Worm (Caenorhabditis elegans) whole organism, L1 larva: ENCODE results near the gene prmt-6.
A peak's percentile ranks its signal among the peaks of the same experiment; 100 is the strongest.

Experiments
- C04F5.9 ChIP-seq: sonication (generic microtip); optimal IDR thresholded peaks from 2 replicates; lab custom pipeline; 2016; ENCODE audit warnings: missing genetic modification characterization, missing compliant biosample characterization
- C16A3.4 ChIP-seq: fragments of 150-350 bp; optimal IDR thresholded peaks from 2 replicates; lab custom pipeline; 2014; ENCODE audit warnings: missing biosample characterization, missing genetic modification characterization
- C34B4.2 ChIP-seq: sonication (generic microtip); optimal IDR thresholded peaks from 2 replicates; lab custom pipeline; 2017; ENCODE audit warnings: mild to moderate bottlenecking, missing genetic modification characterization, missing compliant biosample characterization
- F16B12.6 ChIP-seq: fragments of 150-350 bp; optimal IDR thresholded peaks from 2 replicates; lab custom pipeline; 2014; ENCODE audit warnings: missing biosample characterization, missing genetic modification characterization
- Y116A8C.19 ChIP-seq: sonication (generic microtip); optimal IDR thresholded peaks from 2 replicates; lab custom pipeline; 2016; ENCODE audit warnings: missing compliant biosample characterization, missing genetic modification characterization, borderline replicate concordance
- aha-1 ChIP-seq: fragments of 150-350 bp; optimal IDR thresholded peaks from 2 replicates; lab custom pipeline; 2014; ENCODE audit warnings: missing biosample characterization, missing genetic modification characterization
- alr-1 ChIP-seq: fragments of 200-800 bp; sonication (Bioruptor generic); optimal IDR thresholded peaks from 2 replicates; lab custom pipeline; 2018; ENCODE audit warnings: borderline replicate concordance, mild to moderate bottlenecking, missing genetic modification characterization, missing compliant biosample characterization
- aly-2 ChIP-seq: fragments of 150-350 bp; optimal IDR thresholded peaks from 2 replicates; lab custom pipeline; 2014; ENCODE audit warnings: missing biosample characterization, missing genetic modification characterization
- blmp-1 ChIP-seq: fragments of 150-350 bp; optimal IDR thresholded peaks from 2 replicates; lab custom pipeline; 2014; ENCODE audit warnings: missing biosample characterization, missing genetic modification characterization
- ceh-8 ChIP-seq: fragments of 200-800 bp; sonication (Bioruptor generic); optimal IDR thresholded peaks from 2 replicates; lab custom pipeline; 2018; ENCODE audit warnings: mild to moderate bottlenecking, missing genetic modification characterization, moderate library complexity, missing compliant biosample characterization
- dsc-1 ChIP-seq: sonication (generic microtip); optimal IDR thresholded peaks from 2 replicates; lab custom pipeline; 2016; ENCODE audit warnings: mild to moderate bottlenecking, missing genetic modification characterization, missing compliant biosample characterization
- efl-3 ChIP-seq: fragments of 200-800 bp; sonication (Bioruptor generic); optimal IDR thresholded peaks from 2 replicates; lab custom pipeline; 2018; ENCODE audit warnings: mild to moderate bottlenecking, missing genetic modification characterization, missing compliant biosample characterization
- egl-13 ChIP-seq: sonication (generic microtip); optimal IDR thresholded peaks from 2 replicates; lab custom pipeline; 2016; ENCODE audit warnings: missing genotype, missing genetic modification reagents, missing genetic modification characterization, missing compliant biosample characterization
- elt-2 ChIP-seq: sonication (generic microtip); optimal IDR thresholded peaks from 2 replicates; lab custom pipeline; 2016; ENCODE audit warnings: missing genetic modification characterization, mild to moderate bottlenecking, inconsistent platforms, missing compliant biosample characterization, missing genetic modification reagents
- elt-3 ChIP-seq, 6 experiments: fragments of 150-350 bp in 1 of 6; sonication (generic microtip); optimal IDR thresholded peaks; 2 replicates each; lab custom pipeline; 2017 to 2018; ENCODE audit warnings: missing biosample characterization in 6 of 6, missing genetic modification characterization in 6 of 6, inconsistent platforms in 1 of 6
- fkh-10 ChIP-seq: sonication (generic microtip); optimal IDR thresholded peaks from 2 replicates; lab custom pipeline; 2017; ENCODE audit warnings: missing biosample characterization, missing genetic modification reagents, missing genetic modification characterization
- fos-1 ChIP-seq: fragments of 150-350 bp; optimal IDR thresholded peaks from 2 replicates; lab custom pipeline; 2014; ENCODE audit warnings: missing biosample characterization, missing genetic modification characterization
- hlh-17 ChIP-seq: fragments of 200-800 bp; sonication (Bioruptor generic); optimal IDR thresholded peaks from 2 replicates; lab custom pipeline; 2018; ENCODE audit warnings: missing genetic modification characterization, mild to moderate bottlenecking, missing compliant biosample characterization, moderate library complexity, borderline replicate concordance
- hpl-2 ChIP-seq: fragments of 150-350 bp; optimal IDR thresholded peaks from 2 replicates; lab custom pipeline; 2014; ENCODE audit warnings: missing biosample characterization, missing genetic modification reagents, missing genetic modification characterization
- irx-1 ChIP-seq: sonication (generic microtip); optimal IDR thresholded peaks from 2 replicates; lab custom pipeline; 2016; ENCODE audit warnings: missing genetic modification characterization, missing compliant biosample characterization
- isw-1 ChIP-seq: fragments of 200-800 bp; sonication (Bioruptor generic); IDR thresholded peaks from 2 replicates; pipeline ENCODE4 v1.3.6; 2022; ENCODE audit warnings: missing genetic modification characterization, missing compliant biosample characterization
- jun-1 ChIP-seq: fragments of 150-350 bp; optimal IDR thresholded peaks from 2 replicates; lab custom pipeline; 2014; ENCODE audit warnings: missing biosample characterization, missing genetic modification reagents, missing genetic modification characterization
- lin-14 ChIP-seq: fragments of 200-800 bp; sonication (Bioruptor generic); optimal IDR thresholded peaks from 2 replicates; lab custom pipeline; 2018; ENCODE audit warnings: mild to moderate bottlenecking, missing genetic modification characterization, moderate library complexity, missing compliant biosample characterization
- lin-15B ChIP-seq: fragments of 150-350 bp; sonication (generic microtip); optimal IDR thresholded peaks from 3 replicates; lab custom pipeline; 2014; ENCODE audit warnings: missing biosample characterization, missing genetic modification characterization
- lin-35 ChIP-seq, 2 experiments: fragments of 150-350 bp; optimal IDR thresholded peaks; 2 replicates each; lab custom pipeline; 2014; ENCODE audit warnings: missing biosample characterization in 2 of 2, missing genetic modification characterization in 2 of 2, missing genetic modification reagents in 2 of 2
- lin-39 ChIP-seq: fragments of 150-350 bp; optimal IDR thresholded peaks from 2 replicates; lab custom pipeline; 2014; ENCODE audit warnings: missing biosample characterization, missing genetic modification reagents, missing genetic modification characterization
- lsy-2 ChIP-seq, 2 experiments: fragments of 150-350 bp; optimal IDR thresholded peaks; 2 replicates each; lab custom pipeline; 2014; ENCODE audit warnings: missing biosample characterization in 2 of 2, missing genetic modification characterization in 2 of 2
- mab-9 ChIP-seq: fragments of 200-800 bp; sonication (Bioruptor generic); IDR thresholded peaks from 2 replicates; pipeline ENCODE4 v1.3.6; 2022; ENCODE audit warnings: missing genetic modification reagents, missing genetic modification characterization, missing compliant biosample characterization
- mdl-1 ChIP-seq, 2 experiments: fragments of 150-350 bp; optimal IDR thresholded peaks; 2 replicates each; lab custom pipeline; 2014 to 2017; ENCODE audit warnings: missing biosample characterization in 2 of 2, missing genetic modification characterization in 2 of 2, inconsistent platforms in 1 of 2
- mep-1 ChIP-seq: fragments of 150-350 bp; optimal IDR thresholded peaks from 2 replicates; lab custom pipeline; 2014; ENCODE audit warnings: missing biosample characterization, missing genetic modification characterization
- nhr-11 ChIP-seq: fragments of 150-350 bp; optimal IDR thresholded peaks from 2 replicates; lab custom pipeline; 2014; ENCODE audit warnings: missing biosample characterization, missing genetic modification characterization
- nhr-12 ChIP-seq: sonication (generic microtip); optimal IDR thresholded peaks from 2 replicates; lab custom pipeline; 2017; ENCODE audit warnings: missing biosample characterization, missing genetic modification characterization
- nhr-237 ChIP-seq: fragments of 150-350 bp; optimal IDR thresholded peaks from 2 replicates; lab custom pipeline; 2014; ENCODE audit warnings: missing biosample characterization, missing genetic modification characterization
- nhr-28 ChIP-seq: fragments of 150-350 bp; optimal IDR thresholded peaks from 2 replicates; lab custom pipeline; 2014; ENCODE audit warnings: missing biosample characterization, missing genetic modification characterization
- nhr-77 ChIP-seq: fragments of 150-350 bp; optimal IDR thresholded peaks from 2 replicates; lab custom pipeline; 2014; ENCODE audit warnings: missing biosample characterization, missing genetic modification characterization
- nhr-84 ChIP-seq: sonication (generic microtip); optimal IDR thresholded peaks from 2 replicates; lab custom pipeline; 2017; ENCODE audit warnings: missing biosample characterization, missing genetic modification characterization
- pax-3 ChIP-seq: fragments of 200-800 bp; sonication (Bioruptor generic); optimal IDR thresholded peaks from 2 replicates; lab custom pipeline; 2018; ENCODE audit warnings: mild to moderate bottlenecking, missing genetic modification characterization, moderate library complexity, missing compliant biosample characterization
- pqm-1 ChIP-seq: sonication (generic microtip); optimal IDR thresholded peaks from 3 replicates; lab custom pipeline; 2017; ENCODE audit warnings: missing biosample characterization, missing genetic modification characterization
- skn-1 ChIP-seq: fragments of 150-350 bp; optimal IDR thresholded peaks from 2 replicates; lab custom pipeline; 2014; ENCODE audit warnings: missing biosample characterization, missing genetic modification characterization
- snpc-4 ChIP-seq: fragments of 150-350 bp; optimal IDR thresholded peaks from 2 replicates; lab custom pipeline; 2014; ENCODE audit warnings: missing biosample characterization, missing genetic modification characterization
- sox-4 ChIP-seq: sonication (generic microtip); optimal IDR thresholded peaks from 2 replicates; lab custom pipeline; 2016; ENCODE audit warnings: missing genetic modification characterization, missing compliant biosample characterization
- sptf-1 ChIP-seq: fragments of 150-350 bp; optimal IDR thresholded peaks from 2 replicates; lab custom pipeline; 2014; ENCODE audit warnings: missing biosample characterization, missing genetic modification characterization
- sup-37 ChIP-seq: fragments of 200-800 bp; sonication (Bioruptor generic); optimal IDR thresholded peaks from 2 replicates; lab custom pipeline; 2018; ENCODE audit warnings: mild to moderate bottlenecking, missing genetic modification characterization, missing compliant biosample characterization
- swsn-7 ChIP-seq: sonication (generic microtip); optimal IDR thresholded peaks from 2 replicates; lab custom pipeline; 2016; ENCODE audit warnings: missing genetic modification characterization, missing compliant biosample characterization
- tlp-1 ChIP-seq: fragments of 150-350 bp; optimal IDR thresholded peaks from 2 replicates; lab custom pipeline; 2014; ENCODE audit warnings: missing biosample characterization, missing genetic modification characterization
- unc-130 ChIP-seq: fragments of 150-350 bp; optimal IDR thresholded peaks from 2 replicates; lab custom pipeline; 2017; ENCODE audit warnings: missing biosample characterization, missing genetic modification characterization, inconsistent platforms
- unc-62 ChIP-seq: fragments of 150-350 bp; optimal IDR thresholded peaks from 2 replicates; lab custom pipeline; 2014; ENCODE audit warnings: missing biosample characterization, missing genetic modification reagents, missing genetic modification characterization
- vab-15 ChIP-seq: sonication (generic microtip); optimal IDR thresholded peaks from 2 replicates; lab custom pipeline; 2017; ENCODE audit warnings: missing genotype, mild to moderate bottlenecking, missing genetic modification characterization, missing compliant biosample characterization
- xbp-1 ChIP-seq: sonication (generic microtip); optimal IDR thresholded peaks from 2 replicates; lab custom pipeline; 2016; ENCODE audit warnings: missing genetic modification characterization, missing compliant biosample characterization
- ztf-11 ChIP-seq, 2 experiments: sonication (generic microtip); optimal IDR thresholded peaks; 2 replicates each; lab custom pipeline; 2016 to 2017; ENCODE audit warnings: missing genetic modification characterization in 2 of 2, missing biosample characterization in 1 of 2, missing compliant biosample characterization in 1 of 2

prmt-6 gene

ce11 chrIV:2177545-2177944, 46.8 kb downstream of the prmt-6 start, which contains the start of gene hrpu-2 (continued):
- TF ChIP-seq F16B12.6, result peak; percentile 62
- peak in 1 of 2 experiments; percentile 76 for TF ChIP-seq ztf-11 (tag; optimal IDR thresholded peaks at IDR 0.05; lab: Kevin White, UChicago)
- no peak for TF ChIP-seq tlp-1
- peak; percentile 78 for TF ChIP-seq snpc-4 (tag; lab: Kevin White, UChicago)
- TF ChIP-seq efl-3, result no peak
- TF ChIP-seq mdl-1 (tag; optimal IDR thresholded peaks at IDR 0.05; lab: Kevin White, UChicago), result peak in 1 of 2 experiments; percentile 80
- TF ChIP-seq irx-1 (tag; lab: Kevin White, UChicago), result peak; percentile 89
- TF ChIP-seq elt-2, result peak; percentile 70
- TF ChIP-seq unc-62 (GFP tag; lab: Kevin White, UChicago), result no peak
- peak; percentile 97 to 98 for TF ChIP-seq lin-35 (GFP tag; optimal IDR thresholded peaks at IDR 0.05; lab: Kevin White, UChicago)
- TF ChIP-seq swsn-7 (tag; lab: Kevin White, UChicago), result peak; percentile 93
- no peak for TF ChIP-seq Y116A8C.19 (tag; lab: Kevin White, UChicago)
- TF ChIP-seq hlh-17 (GFP tag; lab: Kevin White, UChicago), result no peak
- peak; percentile 80 for TF ChIP-seq pax-3
- peak; percentile 94 for TF ChIP-seq mep-1 (tag; lab: Kevin White, UChicago)
- peak in 2 of 6 experiments; percentile 54 to 77 for TF ChIP-seq elt-3 (tag; optimal IDR thresholded peaks at IDR 0.05; lab: Kevin White, UChicago)
- TF ChIP-seq nhr-77 (tag; lab: Kevin White, UChicago), result peak; percentile 65
- TF ChIP-seq egl-13 (tag; lab: Kevin White, UChicago), result peak; percentile 83
- peak; percentile 80 for TF ChIP-seq sox-4 (tag; lab: Kevin White, UChicago)
- TF ChIP-seq fkh-10, result peak; percentile 77
- peak; percentile 75 for TF ChIP-seq C16A3.4 (tag; lab: Kevin White, UChicago)
- peak; percentile 84 for TF ChIP-seq sup-37 (GFP tag; lab: Kevin White, UChicago)
- peak; percentile 91 for TF ChIP-seq ceh-8 (GFP tag; lab: Kevin White, UChicago)
- peak; percentile 80 for TF ChIP-seq skn-1 (tag; lab: Kevin White, UChicago)
- TF ChIP-seq C04F5.9 (tag; lab: Kevin White, UChicago), result peak; percentile 73
- no peak for TF ChIP-seq nhr-28 (tag; lab: Kevin White, UChicago)
- TF ChIP-seq fos-1 (tag; lab: Kevin White, UChicago), result peak; percentile 84
- no peak for TF ChIP-seq sptf-1 (tag; lab: Kevin White, UChicago)
- peak; percentile 11 for TF ChIP-seq unc-130 (tag; lab: Kevin White, UChicago)
- TF ChIP-seq dsc-1 (tag; lab: Kevin White, UChicago), result peak; percentile 91
- peak; percentile 91 to 93 for TF ChIP-seq lsy-2 (tag; optimal IDR thresholded peaks at IDR 0.05; lab: Kevin White, UChicago)
- TF ChIP-seq isw-1 (GFP tag; lab: Robert Waterston, UW), result peak; percentile 86
- peak; percentile 87 for TF ChIP-seq lin-14 (GFP tag; lab: Kevin White, UChicago)
- TF ChIP-seq nhr-237 (tag; lab: Kevin White, UChicago), result peak; percentile 7
- peak; percentile 86 for TF ChIP-seq xbp-1 (tag; lab: Kevin White, UChicago)
- TF ChIP-seq alr-1 (tag; lab: Kevin White, UChicago), result no peak
- TF ChIP-seq vab-15, result no peak
- peak; percentile 75 for TF ChIP-seq lin-15B
- peak; percentile 64 for TF ChIP-seq hpl-2
- TF ChIP-seq nhr-12, result no peak
- TF ChIP-seq aha-1, result peak; percentile 35
- no peak for TF ChIP-seq nhr-84 (tag; lab: Kevin White, UChicago)
- peak; percentile 85 for TF ChIP-seq jun-1 (tag; lab: Kevin White, UChicago)
- TF ChIP-seq blmp-1, result peak; percentile 58
- TF ChIP-seq C34B4.2 (tag; lab: Kevin White, UChicago), result no peak
- peak; percentile 90 for TF ChIP-seq lin-39 (tag; lab: Kevin White, UChicago)
- TF ChIP-seq pqm-1 (tag; lab: Kevin White, UChicago), result no peak
- peak; percentile 85 for TF ChIP-seq aly-2
- peak; percentile 64 for TF ChIP-seq nhr-11 (tag; lab: Kevin White, UChicago)
- TF ChIP-seq mab-9, result peak; percentile 86
